Worm (Caenorhabditis elegans) whole organism, L4 larva: ENCODE data around the gene srg-62.

Experiments
- ceh-32 ChIP-seq: sonication (generic microtip); optimal IDR thresholded peaks from 2 replicates; lab custom pipeline; 2016; ENCODE audit warnings: mild to moderate bottlenecking, missing genetic modification characterization, missing compliant biosample characterization; ENCODE audit not compliant: poor library complexity
- php-3 ChIP-seq: fragments of 200-800 bp; sonication (Bioruptor generic); IDR thresholded peaks from 2 replicates; pipeline ENCODE4 v1.3.6; 2022; ENCODE audit warnings: missing genetic modification reagents, missing genetic modification characterization, missing compliant biosample characterization
- pqm-1 ChIP-seq: sonication (generic microtip); optimal IDR thresholded peaks from 2 replicates; lab custom pipeline; 2017; ENCODE audit warnings: missing biosample characterization, missing genetic modification characterization
- spr-1 ChIP-seq: sonication (generic microtip); optimal IDR thresholded peaks from 2 replicates; lab custom pipeline; 2016; ENCODE audit warnings: mild to moderate bottlenecking, missing genetic modification characterization, missing compliant biosample characterization

DNA sequence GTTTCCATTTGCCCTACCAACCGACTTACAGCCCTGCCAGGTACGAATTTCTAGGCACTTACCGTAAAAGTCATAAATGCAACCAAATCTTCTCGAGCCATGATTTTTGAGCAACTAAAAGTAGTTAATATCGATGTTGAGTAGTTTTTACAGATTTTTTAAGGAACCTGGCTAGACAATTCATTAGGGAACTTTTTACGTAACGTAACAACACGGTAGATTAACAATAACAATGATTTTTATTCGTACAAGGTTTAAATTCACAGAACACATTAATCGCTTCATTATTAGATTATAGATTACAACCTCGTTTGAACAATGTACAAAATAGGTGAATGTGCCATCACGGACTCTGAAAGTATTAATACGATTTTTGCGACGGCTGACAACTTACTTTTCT lies 10.8 kb upstream of the srg-62 start, which contains the start of gene srx-26:
- TF ChIP-seq pqm-1 (tag; lab: Kevin White, UChicago) (no peak), php-3 (GFP tag; lab: Robert Waterston, UW) (no peak), spr-1 (tag; lab: Kevin White, UChicago) (no peak), ceh-32 (no peak)
